Worm (Caenorhabditis elegans) whole organism, late embryonic: ENCODE results near the gene phyh-1.
A peak's percentile ranks its signal among the peaks of the same experiment; 100 is the strongest.

Experiments used
- C08G9.2 ChIP-seq: sonication (generic microtip); optimal IDR thresholded peaks from 2 replicates; lab custom pipeline; 2016; ENCODE audit warnings: mild to moderate bottlenecking, missing genetic modification characterization, moderate library complexity, missing compliant biosample characterization
- C38D4.7 ChIP-seq: fragments of 200-800 bp; sonication (Bioruptor generic); optimal IDR thresholded peaks from 2 replicates; lab custom pipeline; 2018; ENCODE audit warnings: mild to moderate bottlenecking, missing genetic modification characterization, moderate library complexity, missing compliant biosample characterization
- F13H6.1 ChIP-seq: sonication (generic microtip); optimal IDR thresholded peaks from 2 replicates; lab custom pipeline; 2016; ENCODE audit warnings: missing genetic modification characterization, missing compliant biosample characterization
- K02D7.2 ChIP-seq: sonication (generic microtip); optimal IDR thresholded peaks from 2 replicates; lab custom pipeline; 2017; ENCODE audit warnings: mild to moderate bottlenecking, missing genetic modification characterization, missing compliant biosample characterization
- K09A11.1 ChIP-seq: sonication (generic microtip); optimal IDR thresholded peaks from 2 replicates; lab custom pipeline; 2017; ENCODE audit warnings: antibody characterized with exemption, mild to moderate bottlenecking, missing genetic modification characterization, missing compliant biosample characterization; ENCODE audit not compliant: insufficient read depth
- ahr-1 ChIP-seq: sonication (generic microtip); optimal IDR thresholded peaks from 2 replicates; lab custom pipeline; 2016; ENCODE audit warnings: missing genetic modification characterization, missing compliant biosample characterization
- ama-1 ChIP-seq: fragments of 150-350 bp; optimal IDR thresholded peaks from 2 replicates; lab custom pipeline; 2014
- ceh-14 ChIP-seq: sonication (generic microtip); optimal IDR thresholded peaks from 2 replicates; lab custom pipeline; 2016; ENCODE audit warnings: missing genotype, missing genetic modification characterization, missing compliant biosample characterization
- ceh-18 ChIP-seq: sonication (generic microtip); optimal IDR thresholded peaks from 2 replicates; lab custom pipeline; 2016; ENCODE audit warnings: missing genetic modification characterization, missing compliant biosample characterization
- ceh-24 ChIP-seq: sonication (generic microtip); optimal IDR thresholded peaks from 2 replicates; lab custom pipeline; 2016; ENCODE audit warnings: mild to moderate bottlenecking, missing genetic modification characterization, missing compliant biosample characterization
- ceh-30 ChIP-seq: fragments of 150-350 bp; optimal IDR thresholded peaks from 2 replicates; lab custom pipeline; 2014; ENCODE audit warnings: missing biosample characterization, missing genetic modification characterization
- ceh-31 ChIP-seq: sonication (generic microtip); optimal IDR thresholded peaks from 2 replicates; lab custom pipeline; 2016; ENCODE audit warnings: missing genetic modification characterization, missing compliant biosample characterization
- ceh-34 ChIP-seq: sonication (generic microtip); optimal IDR thresholded peaks from 2 replicates; lab custom pipeline; 2016; ENCODE audit warnings: mild to moderate bottlenecking, missing genetic modification characterization, missing compliant biosample characterization
- ceh-45 ChIP-seq: fragments of 200-800 bp; sonication (Bioruptor generic); IDR thresholded peaks from 2 replicates; pipeline ENCODE4 v1.3.6; 2022; ENCODE audit warnings: missing genetic modification reagents, missing genetic modification characterization, missing compliant biosample characterization
- ceh-6 ChIP-seq: fragments of 200-800 bp; sonication (Bioruptor generic); optimal IDR thresholded peaks from 2 replicates; lab custom pipeline; 2018; ENCODE audit warnings: mild to moderate bottlenecking, missing genetic modification characterization, missing compliant biosample characterization
- ceh-9 ChIP-seq: sonication (generic microtip); optimal IDR thresholded peaks from 2 replicates; lab custom pipeline; 2016; ENCODE audit warnings: mild to moderate bottlenecking, missing genetic modification characterization, inconsistent platforms, missing compliant biosample characterization
- dmd-4 ChIP-seq: sonication (generic microtip); optimal IDR thresholded peaks from 2 replicates; lab custom pipeline; 2016; ENCODE audit warnings: borderline replicate concordance, missing genetic modification characterization, missing compliant biosample characterization
- ets-4 ChIP-seq: sonication (generic microtip); optimal IDR thresholded peaks from 2 replicates; lab custom pipeline; 2016; ENCODE audit warnings: missing genetic modification characterization, missing compliant biosample characterization
- eyg-1 ChIP-seq: sonication (generic microtip); optimal IDR thresholded peaks from 2 replicates; lab custom pipeline; 2016; ENCODE audit warnings: missing genotype, missing genetic modification characterization, missing compliant biosample characterization
- fax-1 ChIP-seq: sonication (generic microtip); optimal IDR thresholded peaks from 2 replicates; lab custom pipeline; 2016; ENCODE audit warnings: missing genotype, missing genetic modification characterization, missing compliant biosample characterization
- fkh-10 ChIP-seq: fragments of 150-350 bp; optimal IDR thresholded peaks from 2 replicates; lab custom pipeline; 2014; ENCODE audit warnings: missing biosample characterization, missing genetic modification reagents, missing genetic modification characterization
- fkh-6 ChIP-seq: sonication (generic microtip); optimal IDR thresholded peaks from 2 replicates; lab custom pipeline; 2016; ENCODE audit warnings: missing genetic modification characterization, missing compliant biosample characterization
- hlh-15 ChIP-seq: sonication (generic microtip); optimal IDR thresholded peaks from 2 replicates; lab custom pipeline; 2016; ENCODE audit warnings: missing genetic modification characterization, missing compliant biosample characterization
- hlh-8 ChIP-seq: sonication (generic microtip); optimal IDR thresholded peaks from 2 replicates; lab custom pipeline; 2016; ENCODE audit warnings: missing genotype, missing genetic modification characterization, missing compliant biosample characterization
- madf-2 ChIP-seq: sonication (generic microtip); optimal IDR thresholded peaks from 2 replicates; lab custom pipeline; 2017; ENCODE audit warnings: missing genetic modification characterization, missing compliant biosample characterization
- mec-3 ChIP-seq: sonication (generic microtip); optimal IDR thresholded peaks from 2 replicates; lab custom pipeline; 2016; ENCODE audit warnings: borderline replicate concordance, missing genetic modification characterization, missing compliant biosample characterization
- odd-2 ChIP-seq: sonication (generic microtip); optimal IDR thresholded peaks from 2 replicates; lab custom pipeline; 2017; ENCODE audit warnings: antibody characterized with exemption, mild to moderate bottlenecking, missing genetic modification characterization, missing compliant biosample characterization
- pha-2 ChIP-seq: sonication (generic microtip); optimal IDR thresholded peaks from 2 replicates; lab custom pipeline; 2017; ENCODE audit warnings: mild to moderate bottlenecking, missing genetic modification characterization, missing compliant biosample characterization
- pha-4 ChIP-seq: fragments of 150-350 bp; optimal IDR thresholded peaks from 2 replicates; lab custom pipeline; 2018; ENCODE audit warnings: missing biosample characterization, missing genetic modification reagents, missing genetic modification characterization
- ref-2 ChIP-seq: sonication (generic microtip); optimal IDR thresholded peaks from 2 replicates; lab custom pipeline; 2016; ENCODE audit warnings: missing genetic modification characterization, missing compliant biosample characterization
- rnt-1 ChIP-seq: sonication (generic microtip); optimal IDR thresholded peaks from 2 replicates; lab custom pipeline; 2016; ENCODE audit warnings: missing genetic modification characterization, missing compliant biosample characterization
- sdc-2 ChIP-seq: sonication (generic microtip); optimal IDR thresholded peaks from 2 replicates; lab custom pipeline; 2016; ENCODE audit warnings: missing genotype, missing genetic modification characterization, missing compliant biosample characterization
- sox-2 ChIP-seq: fragments of 200-800 bp; sonication (Bioruptor generic); IDR thresholded peaks from 2 replicates; pipeline ENCODE4 v1.3.6; 2022; ENCODE audit warnings: missing genetic modification reagents, missing genetic modification characterization, missing compliant biosample characterization
- sox-4 ChIP-seq: sonication (generic microtip); optimal IDR thresholded peaks from 2 replicates; lab custom pipeline; 2017; ENCODE audit warnings: mild to moderate bottlenecking, missing genetic modification characterization, inconsistent platforms, missing compliant biosample characterization
- tbx-2 ChIP-seq: sonication (generic microtip); optimal IDR thresholded peaks from 2 replicates; lab custom pipeline; 2016; ENCODE audit warnings: missing genetic modification characterization, missing compliant biosample characterization
- unc-3 ChIP-seq, 2 experiments: fragments of 200-800 bp in 1 of 2; sonication (Bioruptor generic) in 1 of 2; sonication (generic microtip) in 1 of 2; conservative IDR thresholded peaks in 1 of 2; optimal IDR thresholded peaks in 1 of 2; 2 replicates each; pipeline versions ENCODE4 v1.3.6 to Lab custom; 2016 to 2022; ENCODE audit warnings: missing compliant biosample characterization in 2 of 2, missing genetic modification characterization in 2 of 2, missing genetic modification reagents in 1 of 2
- unc-42 ChIP-seq: sonication (generic microtip); optimal IDR thresholded peaks from 2 replicates; lab custom pipeline; 2016; ENCODE audit warnings: missing genotype, missing genetic modification characterization, missing compliant biosample characterization
- unc-55 ChIP-seq: sonication (generic microtip); optimal IDR thresholded peaks from 2 replicates; lab custom pipeline; 2017; ENCODE audit warnings: missing biosample characterization, missing genetic modification reagents, missing genetic modification characterization
- unc-86 ChIP-seq: sonication (generic microtip); optimal IDR thresholded peaks from 2 replicates; lab custom pipeline; 2016; ENCODE audit warnings: missing genetic modification characterization, missing compliant biosample characterization

Gene phyh-1

DNA sequence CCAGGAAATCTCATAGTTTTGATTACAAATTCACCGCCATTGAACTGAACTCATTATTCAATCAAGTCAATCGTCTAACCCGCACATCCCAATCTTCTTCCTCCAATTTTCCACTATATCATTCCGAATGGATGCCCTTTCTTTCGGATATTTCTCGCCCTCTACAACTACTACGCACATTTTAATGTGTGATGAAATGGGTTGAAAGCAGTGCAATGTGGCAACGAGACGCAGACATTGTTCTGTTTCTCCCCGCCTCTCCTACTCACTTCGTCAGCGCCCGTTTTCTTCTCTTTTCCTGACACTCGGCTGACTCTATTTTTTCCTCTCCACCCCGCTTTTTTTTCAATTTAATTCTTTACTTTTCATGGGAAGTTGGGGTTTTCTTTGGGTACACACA, 9.4 kb upstream of the phyh-1 start (continued):
- TF ChIP-seq rnt-1 (tag; lab: Kevin White, UChicago) (peak; percentile 65), ceh-30 (tag; lab: Kevin White, UChicago) (no peak), sdc-2 (tag; lab: Kevin White, UChicago) (no peak), ceh-9 (no peak), hlh-8 (tag; lab: Kevin White, UChicago) (no peak), madf-2 (tag; lab: Kevin White, UChicago) (no peak), ref-2 (tag; lab: Kevin White, UChicago) (no peak), ama-1 (lab: Kevin White, UChicago) (no peak), sox-4 (tag; lab: Kevin White, UChicago) (no peak), ets-4 (tag; lab: Kevin White, UChicago) (no peak), ceh-31 (peak; percentile 53), fax-1 (tag; lab: Kevin White, UChicago) (no peak), ceh-14 (tag; lab: Kevin White, UChicago) (peak; percentile 48), ceh-34 (tag; lab: Kevin White, UChicago) (no peak), pha-2 (tag; lab: Kevin White, UChicago) (no peak), pha-4 (tag; lab: Kevin White, UChicago) (no peak), tbx-2 (tag; lab: Kevin White, UChicago) (peak; percentile 69), K02D7.2 (tag; lab: Kevin White, UChicago) (no peak), odd-2 (tag; lab: Kevin White, UChicago) (no peak), hlh-15 (tag; lab: Kevin White, UChicago) (no peak), unc-3 (GFP tag; conservative IDR thresholded peaks at IDR 0.05; lab: Robert Waterston, UW) (no peak), unc-3 (tag; optimal IDR thresholded peaks at IDR 0.05; lab: Kevin White, UChicago) (no peak), ceh-18 (tag; lab: Kevin White, UChicago) (peak; percentile 44), ahr-1 (tag; lab: Kevin White, UChicago) (no peak), C08G9.2 (tag; lab: Kevin White, UChicago) (no peak), eyg-1 (tag; lab: Kevin White, UChicago) (no peak), ceh-24 (tag; lab: Kevin White, UChicago) (no peak), fkh-6 (tag; lab: Kevin White, UChicago) (peak; percentile 74), sox-2 (no peak), mec-3 (no peak), ceh-6 (no peak), C38D4.7 (GFP tag; lab: Kevin White, UChicago) (no peak), K09A11.1 (tag; lab: Kevin White, UChicago) (peak; percentile 5), ceh-45 (no peak)
- TF ChIP-seq, all 69 proteins: peak for 12

DNA sequence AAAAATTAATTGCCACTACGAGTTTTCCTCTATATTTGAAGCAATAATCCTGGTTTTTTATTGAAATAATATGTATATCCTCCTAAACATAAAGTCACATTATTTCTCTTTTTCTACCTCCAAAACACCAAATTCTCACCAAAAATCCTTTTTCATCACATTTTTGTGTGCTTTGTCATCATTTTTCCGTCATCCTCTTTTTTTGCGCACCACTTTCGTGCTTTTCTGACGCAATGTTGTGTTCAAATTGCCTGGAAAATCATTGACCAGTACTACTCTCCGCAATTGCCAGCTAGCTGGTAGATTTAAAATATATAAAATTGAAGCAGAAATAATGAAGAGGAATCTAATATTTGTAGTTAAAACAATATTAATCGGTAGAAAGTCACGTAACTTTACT, 8.9 kb upstream of the phyh-1 start:
- no peak for TF ChIP-seq pha-4 (tag; lab: Kevin White, UChicago)
- TF ChIP-seq unc-42 (tag; lab: Kevin White, UChicago), result no peak
- TF ChIP-seq ceh-6, result no peak
- no peak for TF ChIP-seq unc-55
- no peak for TF ChIP-seq dmd-4 (tag; lab: Kevin White, UChicago)
- no peak for TF ChIP-seq ets-4 (tag; lab: Kevin White, UChicago)
- no peak for TF ChIP-seq F13H6.1 (tag; lab: Kevin White, UChicago)
- TF ChIP-seq fkh-10 (GFP tag; lab: Kevin White, UChicago), result no peak

DNA sequence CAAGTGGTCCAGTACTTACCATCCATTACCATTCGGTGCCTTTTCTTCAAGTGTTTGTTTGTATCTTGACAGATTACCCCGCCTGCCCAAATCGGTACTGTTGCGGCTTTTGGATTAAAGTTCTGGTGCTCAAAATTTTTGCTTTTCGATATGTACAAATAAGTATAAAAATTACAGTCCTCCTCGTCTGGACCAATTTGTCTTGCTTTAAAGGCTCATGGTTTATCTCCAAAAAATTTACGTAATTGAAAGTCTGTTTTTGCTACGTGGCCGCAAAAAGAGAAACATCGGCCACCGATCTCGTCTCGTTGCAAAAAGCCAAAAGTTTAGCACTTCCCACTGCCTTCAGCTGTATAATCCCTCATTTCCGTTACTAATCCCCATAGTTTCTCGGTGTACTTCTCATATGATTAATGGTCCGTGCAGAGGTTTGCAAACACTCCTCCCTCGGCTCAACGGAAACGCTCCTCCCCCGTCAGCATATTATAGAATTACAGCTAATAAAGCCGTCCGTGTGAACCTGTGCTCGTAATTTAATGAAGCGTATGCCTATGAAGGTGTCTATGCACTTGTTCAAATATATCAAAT, 8.2 kb upstream of the phyh-1 start:
- no peak for TF ChIP-seq C08G9.2 (tag; lab: Kevin White, UChicago)
- no peak for TF ChIP-seq unc-86 (tag; lab: Kevin White, UChicago)
- TF ChIP-seq unc-42 (tag; lab: Kevin White, UChicago), result peak; percentile 8
- no peak for TF ChIP-seq ceh-14 (tag; lab: Kevin White, UChicago)
- TF ChIP-seq K02D7.2 (tag; lab: Kevin White, UChicago), result no peak
